Worm (Caenorhabditis elegans) whole organism, L1 larva: ENCODE measurements around the gene C14B1.12.
A peak's percentile ranks its signal among the peaks of the same experiment; 100 is the strongest.

ENCODE experiments used
- C34B4.2 ChIP-seq: sonication (generic microtip); optimal IDR thresholded peaks from 2 replicates; lab custom pipeline; 2017; ENCODE audit warnings: mild to moderate bottlenecking, missing genetic modification characterization, missing compliant biosample characterization
- Y116A8C.19 ChIP-seq: sonication (generic microtip); optimal IDR thresholded peaks from 2 replicates; lab custom pipeline; 2016; ENCODE audit warnings: missing compliant biosample characterization, missing genetic modification characterization, borderline replicate concordance
- alr-1 ChIP-seq: fragments of 200-800 bp; sonication (Bioruptor generic); optimal IDR thresholded peaks from 2 replicates; lab custom pipeline; 2018; ENCODE audit warnings: borderline replicate concordance, mild to moderate bottlenecking, missing genetic modification characterization, missing compliant biosample characterization
- ama-1 ChIP-seq: fragments of 150-350 bp; optimal IDR thresholded peaks from 2 replicates; lab custom pipeline; 2014
- blmp-1 ChIP-seq: fragments of 150-350 bp; optimal IDR thresholded peaks from 2 replicates; lab custom pipeline; 2014; ENCODE audit warnings: missing biosample characterization, missing genetic modification characterization
- ceh-90 ChIP-seq: sonication (generic microtip); optimal IDR thresholded peaks from 2 replicates; lab custom pipeline; 2016; ENCODE audit warnings: missing genetic modification characterization, missing compliant biosample characterization
- ces-1 ChIP-seq: fragments of 150-350 bp; optimal IDR thresholded peaks from 2 replicates; lab custom pipeline; 2014; ENCODE audit warnings: missing biosample characterization, missing genetic modification reagents, missing genetic modification characterization
- dpl-1 ChIP-seq, 3 experiments: fragments of 150-350 bp in 2 of 3; sonication (generic microtip) in 1 of 3; optimal IDR thresholded peaks; 2 replicates each; lab custom pipeline; 2014 to 2017; ENCODE audit warnings: missing biosample characterization in 3 of 3, missing genetic modification characterization in 3 of 3, missing genetic modification reagents in 3 of 3
- dsc-1 ChIP-seq: sonication (generic microtip); optimal IDR thresholded peaks from 2 replicates; lab custom pipeline; 2016; ENCODE audit warnings: mild to moderate bottlenecking, missing genetic modification characterization, missing compliant biosample characterization
- efl-1 ChIP-seq, 4 experiments: fragments of 150-350 bp; optimal IDR thresholded peaks in 3 of 4; peaks in 1 of 4; 1 replicate in 1 of 4; 2 replicates in 3 of 4; lab custom pipeline; 2014; ENCODE audit warnings: missing biosample characterization in 2 of 4, missing genetic modification characterization in 2 of 4, missing genetic modification reagents in 2 of 4
- efl-3 ChIP-seq: fragments of 200-800 bp; sonication (Bioruptor generic); optimal IDR thresholded peaks from 2 replicates; lab custom pipeline; 2018; ENCODE audit warnings: mild to moderate bottlenecking, missing genetic modification characterization, missing compliant biosample characterization
- egl-13 ChIP-seq: sonication (generic microtip); optimal IDR thresholded peaks from 2 replicates; lab custom pipeline; 2016; ENCODE audit warnings: missing genotype, missing genetic modification reagents, missing genetic modification characterization, missing compliant biosample characterization
- egl-27 ChIP-seq, 2 experiments: fragments of 150-350 bp in 1 of 2; sonication (generic microtip); optimal IDR thresholded peaks; 3 replicates each; lab custom pipeline; 2017 to 2018; ENCODE audit warnings: missing biosample characterization in 2 of 2, missing genetic modification characterization in 2 of 2, missing genetic modification reagents in 2 of 2
- fkh-4 ChIP-seq: sonication (generic microtip); optimal IDR thresholded peaks from 2 replicates; lab custom pipeline; 2016; ENCODE audit warnings: missing compliant biosample characterization, missing genetic modification characterization, borderline replicate concordance
- irx-1 ChIP-seq: sonication (generic microtip); optimal IDR thresholded peaks from 2 replicates; lab custom pipeline; 2016; ENCODE audit warnings: missing genetic modification characterization, missing compliant biosample characterization
- isw-1 ChIP-seq: fragments of 200-800 bp; sonication (Bioruptor generic); IDR thresholded peaks from 2 replicates; pipeline ENCODE4 v1.3.6; 2022; ENCODE audit warnings: missing genetic modification characterization, missing compliant biosample characterization
- jun-1 ChIP-seq: fragments of 150-350 bp; optimal IDR thresholded peaks from 2 replicates; lab custom pipeline; 2014; ENCODE audit warnings: missing biosample characterization, missing genetic modification reagents, missing genetic modification characterization
- lin-13 ChIP-seq: fragments of 150-350 bp; optimal IDR thresholded peaks from 2 replicates; lab custom pipeline; 2014; ENCODE audit warnings: missing biosample characterization, missing genetic modification reagents, missing genetic modification characterization
- lin-14 ChIP-seq: fragments of 200-800 bp; sonication (Bioruptor generic); optimal IDR thresholded peaks from 2 replicates; lab custom pipeline; 2018; ENCODE audit warnings: mild to moderate bottlenecking, missing genetic modification characterization, moderate library complexity, missing compliant biosample characterization
- lin-15B ChIP-seq: fragments of 150-350 bp; sonication (generic microtip); optimal IDR thresholded peaks from 3 replicates; lab custom pipeline; 2014; ENCODE audit warnings: missing biosample characterization, missing genetic modification characterization
- lsy-2 ChIP-seq, 2 experiments: fragments of 150-350 bp; optimal IDR thresholded peaks; 2 replicates each; lab custom pipeline; 2014; ENCODE audit warnings: missing biosample characterization in 2 of 2, missing genetic modification characterization in 2 of 2
- mdl-1 ChIP-seq, 2 experiments: fragments of 150-350 bp; optimal IDR thresholded peaks; 2 replicates each; lab custom pipeline; 2014 to 2017; ENCODE audit warnings: missing biosample characterization in 2 of 2, missing genetic modification characterization in 2 of 2, inconsistent platforms in 1 of 2
- nhr-237 ChIP-seq: fragments of 150-350 bp; optimal IDR thresholded peaks from 2 replicates; lab custom pipeline; 2014; ENCODE audit warnings: missing biosample characterization, missing genetic modification characterization
- nhr-28 ChIP-seq: fragments of 150-350 bp; optimal IDR thresholded peaks from 2 replicates; lab custom pipeline; 2014; ENCODE audit warnings: missing biosample characterization, missing genetic modification characterization
- nhr-47 ChIP-seq: sonication (generic microtip); optimal IDR thresholded peaks from 2 replicates; lab custom pipeline; 2016; ENCODE audit warnings: mild to moderate bottlenecking, missing genetic modification characterization, moderate library complexity, missing compliant biosample characterization
- nhr-76 ChIP-seq: sonication (generic microtip); optimal IDR thresholded peaks from 2 replicates; lab custom pipeline; 2017; ENCODE audit warnings: missing biosample characterization, missing genetic modification characterization
- nhr-77 ChIP-seq: fragments of 150-350 bp; optimal IDR thresholded peaks from 2 replicates; lab custom pipeline; 2014; ENCODE audit warnings: missing biosample characterization, missing genetic modification characterization
- nhr-84 ChIP-seq: sonication (generic microtip); optimal IDR thresholded peaks from 2 replicates; lab custom pipeline; 2017; ENCODE audit warnings: missing biosample characterization, missing genetic modification characterization
- nhr-85 ChIP-seq: sonication (generic microtip); peaks from one replicate; lab custom pipeline; 2016; ENCODE audit warnings: missing genetic modification characterization, inconsistent platforms, missing compliant biosample characterization
- nhr-90 ChIP-seq: sonication (generic microtip); optimal IDR thresholded peaks from 2 replicates; lab custom pipeline; 2016; ENCODE audit warnings: mild to moderate bottlenecking, missing genetic modification characterization, missing compliant biosample characterization; ENCODE audit not compliant: poor library complexity
- pqm-1 ChIP-seq: sonication (generic microtip); optimal IDR thresholded peaks from 3 replicates; lab custom pipeline; 2017; ENCODE audit warnings: missing biosample characterization, missing genetic modification characterization
- rnt-1 ChIP-seq: sonication (generic microtip); optimal IDR thresholded peaks from 2 replicates; lab custom pipeline; 2016; ENCODE audit warnings: mild to moderate bottlenecking, missing genetic modification characterization, moderate library complexity, missing compliant biosample characterization
- snpc-4 ChIP-seq: fragments of 150-350 bp; optimal IDR thresholded peaks from 2 replicates; lab custom pipeline; 2014; ENCODE audit warnings: missing biosample characterization, missing genetic modification characterization
- snu-23 ChIP-seq: sonication (generic microtip); optimal IDR thresholded peaks from 2 replicates; lab custom pipeline; 2016; ENCODE audit warnings: missing genetic modification characterization, missing compliant biosample characterization
- sox-4 ChIP-seq: sonication (generic microtip); optimal IDR thresholded peaks from 2 replicates; lab custom pipeline; 2016; ENCODE audit warnings: missing genetic modification characterization, missing compliant biosample characterization
- sptf-1 ChIP-seq: fragments of 150-350 bp; optimal IDR thresholded peaks from 2 replicates; lab custom pipeline; 2014; ENCODE audit warnings: missing biosample characterization, missing genetic modification characterization
- sup-37 ChIP-seq: fragments of 200-800 bp; sonication (Bioruptor generic); optimal IDR thresholded peaks from 2 replicates; lab custom pipeline; 2018; ENCODE audit warnings: mild to moderate bottlenecking, missing genetic modification characterization, missing compliant biosample characterization
- swsn-7 ChIP-seq: sonication (generic microtip); optimal IDR thresholded peaks from 2 replicates; lab custom pipeline; 2016; ENCODE audit warnings: missing genetic modification characterization, missing compliant biosample characterization
- unc-130 ChIP-seq: fragments of 150-350 bp; optimal IDR thresholded peaks from 2 replicates; lab custom pipeline; 2017; ENCODE audit warnings: missing biosample characterization, missing genetic modification characterization, inconsistent platforms
- xbp-1 ChIP-seq: sonication (generic microtip); optimal IDR thresholded peaks from 2 replicates; lab custom pipeline; 2016; ENCODE audit warnings: missing genetic modification characterization, missing compliant biosample characterization
- zag-1 ChIP-seq: fragments of 150-350 bp; optimal IDR thresholded peaks from 2 replicates; lab custom pipeline; 2014; ENCODE audit warnings: missing biosample characterization, missing genetic modification characterization
- ztf-11 ChIP-seq, 2 experiments: sonication (generic microtip); optimal IDR thresholded peaks; 2 replicates each; lab custom pipeline; 2016 to 2017; ENCODE audit warnings: missing genetic modification characterization in 2 of 2, missing biosample characterization in 1 of 2, missing compliant biosample characterization in 1 of 2
- ztf-4 ChIP-seq: fragments of 150-350 bp; optimal IDR thresholded peaks from 2 replicates; lab custom pipeline; 2014; ENCODE audit warnings: missing biosample characterization, missing genetic modification characterization

The C14B1.12 gene

ce11 chrIII:3694572-3694971 is 30.2 kb downstream of the C14B1.12 start, which contains the start of gene npr-15:
TSS of gene npr-15 (minus strand) at chrIII:3694672.
- TF ChIP-seq alr-1, result no peak
- TF ChIP-seq lsy-2 (tag; optimal IDR thresholded peaks at IDR 0.05; lab: Kevin White, UChicago), result no peak
- TF ChIP-seq nhr-237, result no peak
- no peak for TF ChIP-seq efl-3 (GFP tag; lab: Kevin White, UChicago)
- no peak for TF ChIP-seq snpc-4 (tag; lab: Kevin White, UChicago)
- TF ChIP-seq C34B4.2 (tag; lab: Kevin White, UChicago), result no peak
- no peak for TF ChIP-seq snu-23 (GFP tag; lab: Kevin White, UChicago)
- TF ChIP-seq unc-130, result no peak
- no peak for TF ChIP-seq isw-1 (GFP tag; lab: Robert Waterston, UW)

- TF ChIP-seq rnt-1, result no peak
- TF ChIP-seq lin-14 (GFP tag; lab: Kevin White, UChicago), result peak; percentile 33
- TF ChIP-seq efl-1 (optimal IDR thresholded peaks at IDR 0.05; lab: Kevin White, UChicago), result no peak
- TF ChIP-seq efl-1 (GFP tag; optimal IDR thresholded peaks at IDR 0.05 in 1 of 2; lab: Kevin White, UChicago), result peak in 1 of 2 experiments; percentile 73
- TF ChIP-seq nhr-76 (tag; lab: Kevin White, UChicago), result no peak
These were observed 32.3 kb downstream of the C14B1.12 start for ce11 chrIII:3692516-3692915.

ce11 chrIII:3682869-3683403 is 41.8 kb downstream of the C14B1.12 start:
- TF ChIP-seq nhr-84 (tag; lab: Kevin White, UChicago), result no peak
- TF ChIP-seq ztf-11 (tag; optimal IDR thresholded peaks at IDR 0.05; lab: Kevin White, UChicago), result no peak
- no peak for TF ChIP-seq sox-4
- no peak for TF ChIP-seq efl-1 (optimal IDR thresholded peaks at IDR 0.05; lab: Kevin White, UChicago)
- no peak for TF ChIP-seq efl-1 (GFP tag; optimal IDR thresholded peaks at IDR 0.05 in 1 of 2; lab: Kevin White, UChicago)
- no peak for TF ChIP-seq sup-37 (GFP tag; lab: Kevin White, UChicago)
- TF ChIP-seq ces-1 (GFP tag; lab: Kevin White, UChicago), result no peak
- TF ChIP-seq lin-14 (GFP tag; lab: Kevin White, UChicago), result no peak
- TF ChIP-seq irx-1 (tag; lab: Kevin White, UChicago), result no peak
- TF ChIP-seq ceh-90, result no peak

- TF ChIP-seq nhr-85 (tag; lab: Kevin White, UChicago) (no peak), jun-1 (tag; lab: Kevin White, UChicago) (no peak), Y116A8C.19 (tag; lab: Kevin White, UChicago) (no peak), lin-14 (GFP tag; lab: Kevin White, UChicago) (peak; percentile 51), ces-1 (GFP tag; lab: Kevin White, UChicago) (no peak), nhr-47 (peak; percentile 16), lsy-2 (tag; optimal IDR thresholded peaks at IDR 0.05; lab: Kevin White, UChicago) (no peak), nhr-28 (tag; lab: Kevin White, UChicago) (no peak), lin-13 (no peak), ztf-4 (tag; lab: Kevin White, UChicago) (no peak), ama-1 (lab: Kevin White, UChicago) (no peak), egl-27 (tag; optimal IDR thresholded peaks at IDR 0.05; lab: Kevin White, UChicago) (no peak), lin-15B (tag; lab: Kevin White, UChicago) (no peak), pqm-1 (tag; lab: Kevin White, UChicago) (no peak), mdl-1 (tag; optimal IDR thresholded peaks at IDR 0.05; lab: Kevin White, UChicago) (no peak), fkh-4 (no peak), xbp-1 (tag; lab: Kevin White, UChicago) (no peak), sup-37 (GFP tag; lab: Kevin White, UChicago) (no peak), dpl-1 (GFP tag; optimal IDR thresholded peaks at IDR 0.05; lab: Kevin White, UChicago) (no peak), zag-1 (tag; lab: Kevin White, UChicago) (no peak), dsc-1 (tag; lab: Kevin White, UChicago) (peak; percentile 24), nhr-90 (no peak), swsn-7 (tag; lab: Kevin White, UChicago) (peak; percentile 4), blmp-1 (tag; lab: Kevin White, UChicago) (peak; percentile 93), egl-13 (tag; lab: Kevin White, UChicago) (peak; percentile 31), nhr-77 (tag; lab: Kevin White, UChicago) (no peak), sptf-1 (tag; lab: Kevin White, UChicago) (no peak), sox-4 (no peak)
These were observed 43.3 kb downstream of the C14B1.12 start for ce11 chrIII:3681351-3681938.
